Fruit fly (Drosophila melanogaster) whole organism, embryonic: Measurements from ENCODE around the gene CG14036.

Source experiments
- Adf1 ChIP-seq: fragments of 200-800 bp; sonication (Bioruptor generic); IDR thresholded peaks from 2 replicates; pipeline ENCODE4 v1.3.6; 2022; ENCODE audit warnings: missing biosample characterization, missing genetic modification characterization
- CG10654 ChIP-seq: fragments of 200-800 bp; sonication (Bioruptor generic); optimal IDR thresholded peaks from 2 replicates; lab custom pipeline; 2016; ENCODE audit warnings: missing biosample characterization, missing genetic modification characterization
- CG11695 ChIP-seq: fragments of 200-800 bp; sonication (Bioruptor generic); IDR thresholded peaks from 3 replicates; pipeline ENCODE4 v1.3.6; 2022; ENCODE audit warnings: missing biosample characterization, missing genetic modification characterization
- CG11696 ChIP-seq: fragments of 200-800 bp; sonication (Bioruptor generic); IDR thresholded peaks from 2 replicates; pipeline ENCODE4 v1.3.6; 2022; ENCODE audit warnings: missing biosample characterization, missing genetic modification characterization
- CG12219 ChIP-seq: fragments of 200-800 bp; sonication (Bioruptor generic); optimal IDR thresholded peaks from 3 replicates; lab custom pipeline; 2018; ENCODE audit warnings: missing biosample characterization, mild to moderate bottlenecking, missing genetic modification characterization
- CG12744 ChIP-seq: fragments of 200-800 bp; sonication (Bioruptor generic); optimal IDR thresholded peaks from 2 replicates; lab custom pipeline; 2016; ENCODE audit warnings: missing biosample characterization, missing genetic modification characterization
- CG14965 ChIP-seq: fragments of 200-800 bp; sonication (Bioruptor generic); optimal IDR thresholded peaks from 2 replicates; lab custom pipeline; 2016; ENCODE audit warnings: missing biosample characterization, missing genetic modification characterization, borderline replicate concordance
- CG1603 ChIP-seq: fragments of 200-800 bp; sonication (Bioruptor generic); optimal IDR thresholded peaks from 2 replicates; lab custom pipeline; 2019; ENCODE audit warnings: missing biosample characterization, mild to moderate bottlenecking, missing genetic modification characterization, moderate library complexity
- CG17802 ChIP-seq: fragments of 200-800 bp; sonication (Bioruptor generic); optimal IDR thresholded peaks from 2 replicates; lab custom pipeline; 2018; ENCODE audit warnings: missing biosample characterization, mild to moderate bottlenecking, missing genetic modification characterization, moderate library complexity
- CG17829 ChIP-seq: fragments of 200-800 bp; optimal IDR thresholded peaks from 2 replicates; lab custom pipeline; 2019; ENCODE audit warnings: missing biosample characterization, mild to moderate bottlenecking, missing genetic modification characterization, moderate library complexity
- CG3163 ChIP-seq: fragments of 200-800 bp; sonication (Bioruptor generic); optimal IDR thresholded peaks from 3 replicates; lab custom pipeline; 2016; ENCODE audit warnings: missing biosample characterization, missing genetic modification characterization
- CG32532 ChIP-seq: fragments of 200-800 bp; sonication (Bioruptor generic); IDR thresholded peaks from 2 replicates; pipeline ENCODE4 v1.3.6; 2022; ENCODE audit warnings: missing biosample characterization, missing genetic modification characterization
- CG4282 ChIP-seq: fragments of 200-800 bp; sonication (Bioruptor generic); optimal IDR thresholded peaks from 2 replicates; lab custom pipeline; 2016; ENCODE audit warnings: missing biosample characterization, missing genetic modification characterization
- CG4404 ChIP-seq: fragments of 200-800 bp; sonication (Bioruptor generic); IDR thresholded peaks from 2 replicates; pipeline ENCODE4 v1.3.6; 2022; ENCODE audit warnings: missing biosample characterization, missing genetic modification characterization
- CG5245 ChIP-seq: fragments of 200-800 bp; sonication (Bioruptor generic); optimal IDR thresholded peaks from 3 replicates; lab custom pipeline; 2016; ENCODE audit warnings: missing biosample characterization, missing genetic modification characterization
- CG7928 ChIP-seq: fragments of 200-800 bp; sonication (Bioruptor generic); optimal IDR thresholded peaks from 2 replicates; lab custom pipeline; 2017; ENCODE audit warnings: missing biosample characterization, mild to moderate bottlenecking, missing genetic modification characterization
- CG7963 ChIP-seq: fragments of 200-800 bp; sonication (Bioruptor generic); IDR thresholded peaks from 3 replicates; pipeline ENCODE4 v1.3.6; 2022; ENCODE audit warnings: missing biosample characterization, missing genetic modification characterization; ENCODE audit not compliant: partially characterized antibody
- Dip3 ChIP-seq: fragments of 200-800 bp; sonication (Bioruptor generic); optimal IDR thresholded peaks from 3 replicates; lab custom pipeline; 2016; ENCODE audit warnings: missing biosample characterization, missing genetic modification characterization
- Fer2 ChIP-seq: fragments of 200-800 bp; sonication (Bioruptor generic); optimal IDR thresholded peaks from 2 replicates; lab custom pipeline; 2018; ENCODE audit warnings: missing biosample characterization, mild to moderate bottlenecking, missing genetic modification characterization, moderate library complexity
- HLH54F ChIP-seq: fragments of 200-800 bp; sonication (Bioruptor generic); optimal IDR thresholded peaks from 3 replicates; lab custom pipeline; 2016; ENCODE audit warnings: missing biosample characterization, missing genetic modification characterization
- HmgD ChIP-seq: fragments of 200-800 bp; sonication (Bioruptor generic); optimal IDR thresholded peaks from 3 replicates; lab custom pipeline; 2016; ENCODE audit warnings: missing biosample characterization, missing genetic modification characterization
- Lpt ChIP-seq: fragments of >200 bp; optimal IDR thresholded peaks from 2 replicates; lab custom pipeline; 2018; ENCODE audit warnings: missing biosample characterization, missing genetic modification characterization
- NFAT ChIP-seq: fragments of 200-800 bp; sonication (Bioruptor generic); IDR thresholded peaks from 2 replicates; pipeline ENCODE4 v1.3.6; 2022; ENCODE audit warnings: missing biosample characterization, missing genetic modification characterization
- Oaz ChIP-seq: fragments of 200-800 bp; sonication (Bioruptor generic); IDR thresholded peaks from 2 replicates; pipeline ENCODE4 v1.3.6; 2022; ENCODE audit warnings: missing biosample characterization, missing genetic modification characterization
- Optix ChIP-seq: fragments of 200-800 bp; sonication (Bioruptor generic); IDR thresholded peaks from 3 replicates; pipeline ENCODE4 v1.3.6; 2022; ENCODE audit warnings: missing biosample characterization, missing genetic modification characterization
- Stat92E ChIP-seq, 3 experiments: fragments of >200 bp in 2 of 3; fragments of 200-800 bp in 1 of 3; sonication (Bioruptor generic) in 1 of 3; optimal IDR thresholded peaks; 2 replicates each; lab custom pipeline; 2017 to 2019; ENCODE audit warnings: missing biosample characterization in 3 of 3, missing genetic modification characterization in 3 of 3, mild to moderate bottlenecking in 1 of 3, moderate library complexity in 1 of 3
- ac ChIP-seq: fragments of 200-800 bp; sonication (Bioruptor generic); optimal IDR thresholded peaks from 3 replicates; lab custom pipeline; 2017; ENCODE audit warnings: missing biosample characterization, mild to moderate bottlenecking, missing genetic modification characterization
- ap ChIP-seq: fragments of 200-800 bp; sonication (Bioruptor generic); IDR thresholded peaks from 2 replicates; pipeline ENCODE4 v1.3.6; 2022; ENCODE audit warnings: missing biosample characterization, missing genetic modification characterization
- ara ChIP-seq: fragments of 200-800 bp; sonication (Bioruptor generic); IDR thresholded peaks from 2 replicates; pipeline ENCODE4 v1.3.6; 2022; ENCODE audit warnings: missing biosample characterization, missing genetic modification characterization
- ato ChIP-seq: fragments of 200-800 bp; sonication (Bioruptor generic); IDR thresholded peaks from 2 replicates; pipeline ENCODE4 v1.3.6; 2022; ENCODE audit warnings: missing biosample characterization, missing genetic modification characterization; ENCODE audit not compliant: partially characterized antibody
- bab2 ChIP-seq: fragments of 200-800 bp; sonication (Bioruptor generic); optimal IDR thresholded peaks from 2 replicates; lab custom pipeline; 2016; ENCODE audit warnings: missing biosample characterization, missing genetic modification characterization
- bigmax ChIP-seq: fragments of 200-800 bp; sonication (Bioruptor generic); optimal IDR thresholded peaks from 2 replicates; lab custom pipeline; 2018; ENCODE audit warnings: missing biosample characterization, mild to moderate bottlenecking, missing genetic modification characterization
- bsh ChIP-seq, 2 experiments: fragments of 200-800 bp; sonication (Bioruptor generic); optimal IDR thresholded peaks; 2 replicates each; lab custom pipeline; 2017 to 2018; ENCODE audit warnings: mild to moderate bottlenecking in 2 of 2, missing biosample characterization in 2 of 2, missing genetic modification characterization in 2 of 2, moderate library complexity in 1 of 2
- cg ChIP-seq: fragments of 200-800 bp; sonication (Bioruptor generic); optimal IDR thresholded peaks from 3 replicates; lab custom pipeline; 2019; ENCODE audit warnings: missing biosample characterization, mild to moderate bottlenecking, missing genetic modification characterization, moderate library complexity
- chif ChIP-seq, 2 experiments: fragments of 200-800 bp; sonication (Bioruptor generic); optimal IDR thresholded peaks; 3 replicates each; lab custom pipeline; 2016; ENCODE audit warnings: missing biosample characterization in 2 of 2, missing genetic modification characterization in 2 of 2
- dan ChIP-seq: fragments of 200-800 bp; sonication (Bioruptor generic); IDR thresholded peaks from 2 replicates; pipeline ENCODE4 v1.3.6; 2022; ENCODE audit warnings: missing biosample characterization, missing genetic modification characterization
- eyg ChIP-seq: fragments of 200-800 bp; sonication (Bioruptor generic); optimal IDR thresholded peaks from 3 replicates; lab custom pipeline; 2016; ENCODE audit warnings: missing biosample characterization, missing genetic modification characterization
- kah ChIP-seq: fragments of 200-800 bp; sonication (Bioruptor generic); optimal IDR thresholded peaks from 2 replicates; lab custom pipeline; 2018; ENCODE audit warnings: missing biosample characterization, mild to moderate bottlenecking, missing genetic modification characterization
- ken ChIP-seq: fragments of 200-800 bp; sonication (Bioruptor generic); IDR thresholded peaks from 3 replicates; pipeline ENCODE4 v1.3.6; 2022; ENCODE audit warnings: missing biosample characterization, missing genetic modification characterization
- knrl ChIP-seq: fragments of 200-800 bp; sonication (Bioruptor generic); IDR thresholded peaks from 3 replicates; pipeline ENCODE4 v1.3.6; 2022; ENCODE audit warnings: missing biosample characterization, missing genetic modification characterization; ENCODE audit not compliant: partially characterized antibody
- peb ChIP-seq: fragments of 200-800 bp; sonication (Bioruptor generic); IDR thresholded peaks from 2 replicates; pipeline ENCODE4 v1.3.6; 2022; ENCODE audit warnings: missing biosample characterization, missing genetic modification characterization
- pita ChIP-seq: fragments of 200-800 bp; sonication (Bioruptor generic); optimal IDR thresholded peaks from 2 replicates; lab custom pipeline; 2017; ENCODE audit warnings: missing biosample characterization, mild to moderate bottlenecking, missing genetic modification characterization
- pnt ChIP-seq: fragments of 200-800 bp; sonication (Bioruptor generic); optimal IDR thresholded peaks from 3 replicates; lab custom pipeline; 2016; ENCODE audit warnings: missing biosample characterization, missing genetic modification characterization
- pzg ChIP-seq: fragments of 200-800 bp; sonication (Bioruptor generic); optimal IDR thresholded peaks from 3 replicates; lab custom pipeline; 2018; ENCODE audit warnings: missing biosample characterization, mild to moderate bottlenecking, missing genetic modification characterization, moderate library complexity
- sd ChIP-seq: fragments of 200-800 bp; sonication (Bioruptor generic); optimal IDR thresholded peaks from 3 replicates; lab custom pipeline; 2018; ENCODE audit warnings: missing biosample characterization, mild to moderate bottlenecking, missing genetic modification characterization, moderate library complexity
- sima ChIP-seq: fragments of 200-800 bp; sonication (Bioruptor generic); optimal IDR thresholded peaks from 2 replicates; lab custom pipeline; 2016; ENCODE audit warnings: missing biosample characterization, missing genetic modification characterization
- sisA ChIP-seq: fragments of 200-800 bp; sonication (Bioruptor generic); IDR thresholded peaks from 2 replicates; pipeline ENCODE4 v1.3.6; 2022; ENCODE audit warnings: missing biosample characterization, missing genetic modification characterization
- slou ChIP-seq: fragments of 200-800 bp; sonication (Bioruptor generic); optimal IDR thresholded peaks from 3 replicates; lab custom pipeline; 2016; ENCODE audit warnings: missing biosample characterization, missing genetic modification characterization
- sob ChIP-seq: fragments of 200-800 bp; sonication (Bioruptor generic); IDR thresholded peaks from 2 replicates; pipeline ENCODE4 v1.3.6; 2022; ENCODE audit warnings: missing biosample characterization, missing genetic modification characterization
- tup ChIP-seq: fragments of 200-800 bp; sonication (Bioruptor generic); optimal IDR thresholded peaks from 2 replicates; lab custom pipeline; 2016; ENCODE audit warnings: missing biosample characterization, mild to moderate bottlenecking, missing genetic modification characterization, moderate library complexity
- unpg ChIP-seq: fragments of 200-800 bp; sonication (Bioruptor generic); optimal IDR thresholded peaks from 3 replicates; lab custom pipeline; 2018; ENCODE audit warnings: missing biosample characterization, mild to moderate bottlenecking, missing genetic modification characterization, moderate library complexity

The CG14036 gene

dm6 chr2L:5054953-5055352 is at the start of gene CG14036, which contains the start of gene His3.3A (continued):
- no peak for TF ChIP-seq slou (GFP tag; lab: Kevin White, UChicago)
- TF ChIP-seq CG14965 (GFP tag; lab: Kevin White, UChicago): no peak
- TF ChIP-seq pita (GFP tag; lab: Kevin White, UChicago): no peak
- no peak for TF ChIP-seq Optix
- TF ChIP-seq bsh (GFP tag; optimal IDR thresholded peaks at IDR 0.05; lab: Kevin White, UChicago): no peak
- TF ChIP-seq CG7963 (GFP tag; lab: Robert Waterston, UW): 0 out of 3 replicates have a peak, but pooled peaks have one; percentile 20
- no peak for TF ChIP-seq CG3163 (GFP tag; lab: Kevin White, UChicago)
- peak; percentile 86 for TF ChIP-seq sd (tag; lab: Kevin White, UChicago)
- no peak for TF ChIP-seq ac (GFP tag; lab: Kevin White, UChicago)
- 0 out of 3 replicates have a peak, but pooled peaks have one; percentile 11 for TF ChIP-seq CG11695 (GFP tag; lab: Robert Waterston, UW)
- no peak for TF ChIP-seq tup (GFP tag; lab: Kevin White, UChicago)
- TF ChIP-seq bigmax: no peak
- TF ChIP-seq ken: no peak
- TF ChIP-seq knrl (GFP tag; lab: Robert Waterston, UW): peak; percentile 52; the same call in 2 of the 3 replicates
- no peak for TF ChIP-seq Dip3 (GFP tag; lab: Kevin White, UChicago)
- no peak for TF ChIP-seq Fer2 (tag; lab: Kevin White, UChicago)
- TF ChIP-seq HmgD (GFP tag; lab: Kevin White, UChicago): no peak
- TF ChIP-seq eyg: no peak
- no peak for TF ChIP-seq CG10654
- no peak for TF ChIP-seq Lpt (GFP tag; lab: Kevin White, UChicago)
- peak; percentile 96 for TF ChIP-seq pzg (GFP tag; lab: Kevin White, UChicago)
- TF ChIP-seq unpg (GFP tag; lab: Kevin White, UChicago): no peak
- TF ChIP-seq cg (GFP tag; lab: Kevin White, UChicago): no peak
- no peak for TF ChIP-seq CG4282 (GFP tag; lab: Kevin White, UChicago)
- TF ChIP-seq kah (GFP tag; lab: Kevin White, UChicago): no peak
- peak; percentile 12 for TF ChIP-seq HLH54F (GFP tag; lab: Kevin White, UChicago)
- 0 out of 2 replicates have a peak, but pooled peaks have one; percentile 22 for TF ChIP-seq sob (GFP tag; lab: Robert Waterston, UW)
- TF ChIP-seq CG5245 (GFP tag; lab: Kevin White, UChicago): no peak
- no peak for TF ChIP-seq ara (GFP tag; lab: Robert Waterston, UW)
- TF ChIP-seq chif (GFP tag; optimal IDR thresholded peaks at IDR 0.05; lab: Kevin White, UChicago): no peak
- TF ChIP-seq Oaz: no peak
- TF ChIP-seq dan (GFP tag; lab: Robert Waterston, UW): no peak
- TF ChIP-seq bab2 (GFP tag; lab: Kevin White, UChicago): peak; percentile 6
- TF ChIP-seq CG7928 (GFP tag; lab: Kevin White, UChicago): peak; percentile 1
- peak; percentile 6 for TF ChIP-seq CG17802
- no peak for TF ChIP-seq Stat92E (GFP tag; optimal IDR thresholded peaks at IDR 0.05; lab: Kevin White, UChicago)
- 0 out of 2 replicates have a peak, but pooled peaks have one; percentile 25 for TF ChIP-seq ato (GFP tag; lab: Robert Waterston, UW)
- TF ChIP-seq CG1603 (tag; lab: Kevin White, UChicago): peak; percentile 100
- TF ChIP-seq NFAT (GFP tag; lab: Robert Waterston, UW): no peak
- no peak for TF ChIP-seq CG11696 (GFP tag; lab: Robert Waterston, UW)
- no peak for TF ChIP-seq CG4404 (GFP tag; lab: Robert Waterston, UW)
- no peak for TF ChIP-seq sisA (GFP tag; lab: Robert Waterston, UW)
- TF ChIP-seq sima: no peak
- TF ChIP-seq pnt (GFP tag; lab: Kevin White, UChicago): no peak
- no peak for TF ChIP-seq CG32532 (GFP tag; lab: Robert Waterston, UW)
- TF ChIP-seq CG17829 (tag; lab: Kevin White, UChicago): peak; percentile 56
- no peak for TF ChIP-seq Adf1 (GFP tag; lab: Robert Waterston, UW)
- TF ChIP-seq CG12744 (GFP tag; lab: Kevin White, UChicago): no peak
- no peak for TF ChIP-seq peb (GFP tag; lab: Robert Waterston, UW)
- TF ChIP-seq ap (GFP tag; lab: Robert Waterston, UW): no peak
- no peak for TF ChIP-seq CG12219
